Worm (Caenorhabditis elegans): ENCODE data around the gene C35D10.5.

C35D10.5 gene

ce11 chrIII:4887291-4887690 is 25.1 kb downstream of the C35D10.5 start, which contains the start of gene clec-6:
clec-6 (minus strand) TSS chrIII:4887444.
- no peak for TF ChIP-seq dao-5 (tag; optimal IDR thresholded peaks at IDR 0.05)

DNA sequence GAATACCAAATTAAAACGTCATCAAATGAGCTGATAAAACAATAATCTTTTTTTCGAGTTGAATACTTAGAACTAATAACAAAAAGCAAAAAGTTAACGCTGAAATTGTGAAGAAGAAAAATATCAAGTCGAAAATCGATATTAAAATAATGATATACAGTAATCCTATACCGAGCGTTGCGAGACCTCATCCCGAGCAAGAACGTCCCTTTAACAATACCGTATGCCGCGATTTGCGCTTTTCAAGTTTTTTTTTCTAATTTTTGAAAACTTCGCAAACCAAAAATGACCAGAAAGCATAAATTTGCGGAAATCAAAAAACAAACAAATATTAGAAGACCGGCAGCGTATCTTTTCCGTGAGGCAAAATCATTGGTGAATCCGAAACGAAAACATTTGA is 28.8 kb downstream of the C35D10.5 start, which contains the start of gene F26F4.5:
Gene F26F4.5, minus strand, starts transcription at position 256 of the 400 bp plus-strand sequence.
- TF ChIP-seq W03F9.2 (tag; optimal IDR thresholded peaks at IDR 0.05) = no peak
- TF ChIP-seq dao-5 (tag; optimal IDR thresholded peaks at IDR 0.05) = no peak
- TF ChIP-seq him-1 (tag; optimal IDR thresholded peaks at IDR 0.05) = no peak

DNA sequence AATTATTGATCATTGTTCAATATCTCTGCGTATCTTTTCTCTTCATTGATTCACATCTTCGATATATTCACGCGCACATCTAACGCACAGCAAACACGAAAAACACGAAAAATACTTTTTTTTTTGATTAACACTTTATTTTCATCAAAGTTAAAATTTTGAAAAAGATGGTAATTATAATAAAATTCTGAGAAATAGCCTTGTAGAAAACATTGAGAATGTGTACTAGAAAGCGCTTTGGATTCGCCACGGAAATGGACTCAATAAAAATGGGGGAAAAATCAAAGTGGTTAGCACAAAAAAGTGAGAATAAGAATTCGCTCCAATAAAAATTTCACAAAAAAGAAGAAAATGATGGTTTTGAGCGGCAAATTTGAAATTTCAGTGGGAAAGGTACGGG is 31.4 kb downstream of the C35D10.5 start, which contains the start of gene F26F4.6:
Gene F26F4.6, minus strand, starts transcription at position 101 of the 400 bp plus-strand sequence.
- TF ChIP-seq him-1 (tag; optimal IDR thresholded peaks at IDR 0.05) (no peak), dao-5 (tag; optimal IDR thresholded peaks at IDR 0.05) (no peak), W03F9.2 (tag; optimal IDR thresholded peaks at IDR 0.05) (no peak)

DNA sequence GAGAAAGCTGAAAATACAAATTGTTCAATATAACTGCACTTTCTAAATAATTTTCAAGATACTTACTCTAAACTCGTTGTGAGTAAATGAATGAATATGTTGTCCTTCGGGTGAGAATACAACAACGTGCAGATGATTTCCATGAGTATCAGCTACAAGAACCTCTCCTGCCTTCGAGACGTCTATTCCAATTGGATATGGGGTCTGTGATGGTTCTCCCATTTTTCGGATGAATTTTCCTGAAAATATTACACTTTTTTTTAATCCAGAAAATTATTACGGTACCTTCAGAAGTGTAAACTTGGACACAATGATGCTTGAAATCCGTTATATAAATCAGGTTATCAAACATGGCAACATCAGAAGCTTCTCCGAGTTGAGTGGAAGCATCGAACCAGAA is 33.2 kb downstream of the C35D10.5 start:
- TF ChIP-seq W03F9.2 (tag; optimal IDR thresholded peaks at IDR 0.05) (no peak), him-1 (tag; optimal IDR thresholded peaks at IDR 0.05) (no peak), dao-5 (tag; optimal IDR thresholded peaks at IDR 0.05) (no peak)

- TF ChIP-seq him-1 (tag; optimal IDR thresholded peaks at IDR 0.05) (no peak), W03F9.2 (tag; optimal IDR thresholded peaks at IDR 0.05) (no peak), dao-5 (tag; optimal IDR thresholded peaks at IDR 0.05) (no peak)
Measured at ce11 chrIII:4899035-4899578, 37.0 kb downstream of the C35D10.5 start, which contains the start of gene nhl-2. nhl-2 (minus strand) TSS chrIII:4899085.

DNA sequence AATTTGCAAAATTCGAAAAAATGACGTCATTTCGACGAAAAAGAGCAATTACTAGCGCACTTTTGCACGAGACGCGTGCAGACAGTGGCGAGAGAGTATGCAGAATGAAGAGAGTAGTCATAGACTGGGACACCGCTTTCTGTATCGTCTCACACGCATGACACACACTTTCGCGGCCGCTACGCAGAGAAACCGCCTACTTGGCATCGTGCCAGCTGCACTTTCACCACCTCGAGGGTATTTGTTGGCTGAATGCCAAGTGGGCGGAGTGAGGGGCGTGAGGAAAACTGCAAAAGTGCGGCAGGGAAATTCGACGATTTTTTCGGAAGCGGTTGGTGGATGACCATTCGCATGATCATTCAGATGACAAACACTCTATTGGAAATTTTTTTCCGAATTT is 37.6 kb downstream of the C35D10.5 start:
- TF ChIP-seq him-1 (tag; optimal IDR thresholded peaks at IDR 0.05) = peak; percentile 98
- TF ChIP-seq W03F9.2 (tag; optimal IDR thresholded peaks at IDR 0.05) = peak; percentile 95
- TF ChIP-seq dao-5 (tag; optimal IDR thresholded peaks at IDR 0.05) = no peak

DNA sequence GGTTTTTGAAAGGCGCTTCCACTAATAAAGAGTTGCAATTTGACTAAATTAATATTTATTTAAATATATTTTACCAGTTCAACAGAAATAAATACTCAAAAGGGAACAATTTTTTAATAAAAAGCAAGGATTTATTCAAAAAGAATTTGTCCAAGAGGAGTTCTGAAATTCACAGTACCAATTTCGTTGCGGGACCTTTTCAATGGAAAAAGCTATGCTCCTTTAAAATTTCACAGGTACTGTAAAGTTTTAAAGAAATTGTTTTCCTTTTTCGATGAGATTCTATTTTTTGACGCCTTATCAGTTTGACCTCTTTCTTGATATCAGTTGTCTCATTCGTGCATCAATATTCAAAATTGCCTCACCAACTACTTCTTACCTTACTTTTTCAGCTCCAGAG is 38.1 kb downstream of the C35D10.5 start, which contains the start of gene tag-340:
Gene tag-340, plus strand, starts transcription at position 249 of the 400 bp plus-strand sequence.
- TF ChIP-seq dao-5 (tag; optimal IDR thresholded peaks at IDR 0.05) (no peak), him-1 (tag; optimal IDR thresholded peaks at IDR 0.05) (no peak), W03F9.2 (tag; optimal IDR thresholded peaks at IDR 0.05) (no peak)

- no peak for TF ChIP-seq W03F9.2 (tag; optimal IDR thresholded peaks at IDR 0.05)
- TF ChIP-seq him-1 (tag; optimal IDR thresholded peaks at IDR 0.05) = no peak
- no peak for TF ChIP-seq dao-5 (tag; optimal IDR thresholded peaks at IDR 0.05)
Measured at ce11 chrIII:4903784-4904183, 41.6 kb downstream of the C35D10.5 start, which contains the start of gene kbp-2. kbp-2 (minus strand) TSS chrIII:4903884.

DNA sequence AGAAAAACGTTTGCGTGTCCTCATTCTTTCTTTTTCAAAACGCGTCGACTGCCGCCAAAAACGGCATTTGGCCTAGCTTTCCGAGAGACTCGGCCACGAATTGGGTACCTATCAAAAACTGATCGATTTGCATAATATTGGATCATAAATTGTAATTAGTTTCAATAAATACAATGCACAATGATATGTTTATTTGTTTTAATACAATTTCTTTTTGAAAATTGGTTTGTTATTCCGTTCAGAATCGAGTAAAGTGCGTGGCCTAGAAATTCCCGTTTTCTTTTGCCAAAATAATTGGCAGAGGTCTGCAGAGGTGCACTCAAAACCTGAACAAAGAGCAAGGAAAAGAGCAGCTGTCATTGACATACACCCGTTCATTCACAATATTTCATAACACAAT is 43.3 kb downstream of the C35D10.5 start, which contains the start of gene F26F4.8:
Gene F26F4.8, minus strand, starts transcription at position 69 of the 400 bp plus-strand sequence.
- TF ChIP-seq W03F9.2 (tag; optimal IDR thresholded peaks at IDR 0.05) (no peak), him-1 (tag; optimal IDR thresholded peaks at IDR 0.05) (no peak), dao-5 (tag; optimal IDR thresholded peaks at IDR 0.05) (no peak)

- TF ChIP-seq W03F9.2 (tag; optimal IDR thresholded peaks at IDR 0.05) (no peak), dao-5 (tag; optimal IDR thresholded peaks at IDR 0.05) (no peak), him-1 (tag; optimal IDR thresholded peaks at IDR 0.05) (no peak)
Measured at ce11 chrIII:4906365-4906764, 44.2 kb downstream of the C35D10.5 start.

DNA sequence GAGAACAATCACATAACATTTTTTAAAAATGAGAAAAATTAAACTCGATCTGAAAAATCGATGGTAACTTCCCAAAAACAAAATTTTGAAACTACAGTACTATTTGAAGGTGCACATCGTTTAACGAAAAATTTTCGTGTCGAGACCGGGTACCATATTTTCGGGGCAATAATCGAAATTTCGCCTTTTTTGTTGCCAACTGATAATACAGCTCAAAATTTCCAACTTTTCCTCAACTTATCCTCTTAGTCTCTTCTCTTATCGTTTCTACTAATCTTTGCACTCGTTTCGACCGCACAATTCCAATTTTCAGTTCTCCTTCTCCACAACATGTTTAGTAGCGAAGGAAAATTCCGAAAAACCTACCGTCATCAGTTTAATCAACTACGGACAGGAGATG is 44.7 kb downstream of the C35D10.5 start, which contains the start of gene rom-1:
Gene rom-1, plus strand, starts transcription at position 301 of the 400 bp plus-strand sequence.
- TF ChIP-seq W03F9.2 (tag; optimal IDR thresholded peaks at IDR 0.05) (no peak), dao-5 (tag; optimal IDR thresholded peaks at IDR 0.05) (no peak), him-1 (tag; optimal IDR thresholded peaks at IDR 0.05) (no peak)

ce11 chrIII:4909938-4910337 is 47.8 kb downstream of the C35D10.5 start, which contains the start of gene F26F4.12:
F26F4.12 (minus strand) TSS chrIII:4910038.
- TF ChIP-seq dao-5 (tag; optimal IDR thresholded peaks at IDR 0.05) = no peak
- TF ChIP-seq him-1 (tag; optimal IDR thresholded peaks at IDR 0.05) = no peak
- no peak for TF ChIP-seq W03F9.2 (tag; optimal IDR thresholded peaks at IDR 0.05)

- TF ChIP-seq dao-5 (tag; optimal IDR thresholded peaks at IDR 0.05) (no peak), W03F9.2 (tag; optimal IDR thresholded peaks at IDR 0.05) (no peak), him-1 (tag; optimal IDR thresholded peaks at IDR 0.05) (no peak)
Measured at ce11 chrIII:4910956-4911355, 48.8 kb downstream of the C35D10.5 start, which contains the start of gene F26F4.2. F26F4.2 (plus strand) TSS chrIII:4911256.

DNA sequence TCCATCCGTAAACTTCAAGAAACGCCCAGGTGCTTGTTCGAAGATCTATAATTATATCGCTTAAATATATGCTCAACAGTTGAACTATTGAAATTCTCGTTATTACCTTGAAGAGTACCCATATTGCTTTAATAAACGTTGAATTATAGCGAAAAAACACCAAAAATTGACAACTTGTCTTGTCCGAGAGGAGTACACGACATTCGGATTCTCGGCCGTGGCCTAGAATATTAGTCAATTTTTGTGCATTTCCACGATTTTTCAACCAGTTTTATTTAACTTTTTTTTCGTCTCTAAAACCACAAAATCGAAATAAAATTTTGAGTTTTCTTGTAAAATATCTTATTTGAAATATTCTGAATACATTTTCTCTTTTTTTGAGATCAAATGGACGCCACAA is 50.2 kb downstream of the C35D10.5 start, which contains the start of the genes F26F4.9 and cee-1:
Gene F26F4.9, minus strand, starts transcription at position 205 of the 400 bp plus-strand sequence.
Gene cee-1, plus strand, starts transcription at position 383 of the 400 bp plus-strand sequence.
- no peak for TF ChIP-seq him-1 (tag; optimal IDR thresholded peaks at IDR 0.05)
- TF ChIP-seq W03F9.2 (tag; optimal IDR thresholded peaks at IDR 0.05) = peak; percentile 52

Data from whole organism, L4/young adult.